Fruit fly (Drosophila melanogaster) S2 (cell line): ENCODE results near the gene CG2321.

Source experiments
- CG8478 ChIP-seq: fragments of >200 bp; optimal IDR thresholded peaks from 2 replicates; lab custom pipeline; 2018
- CTCF ChIP-seq, 2 experiments: fragments of >200 bp; optimal IDR thresholded peaks; 2 replicates each; lab custom pipeline; 2018

The CG2321 gene

DNA sequence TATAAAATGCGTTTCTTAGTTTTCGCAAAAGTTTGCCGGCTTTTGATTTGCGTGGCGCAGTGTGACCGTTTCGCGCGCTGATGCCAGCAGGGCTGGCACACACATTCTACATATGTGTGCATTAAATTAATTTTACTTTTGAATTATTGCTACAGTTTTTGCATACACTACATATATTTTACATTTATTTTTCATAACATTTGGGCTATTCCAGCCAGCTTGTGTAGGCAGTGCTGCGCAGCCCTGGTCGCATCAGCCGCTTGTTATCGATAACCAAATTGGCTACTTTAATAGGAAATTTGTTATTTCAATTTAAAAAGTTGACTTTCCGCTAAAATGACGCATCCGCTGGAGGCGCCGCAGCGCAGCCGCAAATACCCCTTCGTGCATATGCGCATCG lies at the start of gene CG2321, which contains the start of gene CG2006:
CG2321 (minus strand) TSS at position 57 of the 400 bp plus-strand sequence.
CG2006 (plus strand) TSS at position 260 of the 400 bp plus-strand sequence.
- TF ChIP-seq CG8478 (lab: Kevin White, UChicago) (no peak), CTCF (optimal IDR thresholded peaks at IDR 0.05; lab: Kevin White, UChicago) (peak; percentile 22 to 50)

- TF ChIP-seq CG8478 (lab: Kevin White, UChicago) (no peak), CTCF (optimal IDR thresholded peaks at IDR 0.05; lab: Kevin White, UChicago) (no peak)
These were observed 49.4 kb upstream of the CG2321 start for dm6 chr3R:29538436-29538835.

DNA sequence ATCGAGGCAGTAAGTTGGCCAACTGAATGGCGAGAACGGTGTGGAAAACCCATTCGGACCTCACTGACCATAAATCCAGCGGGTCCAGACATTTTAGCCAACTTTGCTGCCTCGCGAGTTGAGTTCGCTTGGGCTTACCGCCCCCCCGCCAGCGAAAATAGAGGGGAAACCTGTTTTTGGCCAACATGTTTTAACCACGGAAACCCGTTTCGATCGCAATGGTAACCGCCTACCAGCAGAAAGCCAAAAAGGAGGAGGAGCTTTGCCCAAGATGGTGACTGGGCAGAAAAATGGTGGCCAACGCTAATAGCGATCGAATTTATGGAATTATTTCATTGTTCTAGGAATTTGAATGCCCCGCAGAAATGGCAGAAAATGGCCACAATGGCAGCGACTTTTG lies 37.5 kb upstream of the CG2321 start:
- TF ChIP-seq CG8478 (lab: Kevin White, UChicago) (no peak), CTCF (optimal IDR thresholded peaks at IDR 0.05; lab: Kevin White, UChicago) (no peak)

DNA sequence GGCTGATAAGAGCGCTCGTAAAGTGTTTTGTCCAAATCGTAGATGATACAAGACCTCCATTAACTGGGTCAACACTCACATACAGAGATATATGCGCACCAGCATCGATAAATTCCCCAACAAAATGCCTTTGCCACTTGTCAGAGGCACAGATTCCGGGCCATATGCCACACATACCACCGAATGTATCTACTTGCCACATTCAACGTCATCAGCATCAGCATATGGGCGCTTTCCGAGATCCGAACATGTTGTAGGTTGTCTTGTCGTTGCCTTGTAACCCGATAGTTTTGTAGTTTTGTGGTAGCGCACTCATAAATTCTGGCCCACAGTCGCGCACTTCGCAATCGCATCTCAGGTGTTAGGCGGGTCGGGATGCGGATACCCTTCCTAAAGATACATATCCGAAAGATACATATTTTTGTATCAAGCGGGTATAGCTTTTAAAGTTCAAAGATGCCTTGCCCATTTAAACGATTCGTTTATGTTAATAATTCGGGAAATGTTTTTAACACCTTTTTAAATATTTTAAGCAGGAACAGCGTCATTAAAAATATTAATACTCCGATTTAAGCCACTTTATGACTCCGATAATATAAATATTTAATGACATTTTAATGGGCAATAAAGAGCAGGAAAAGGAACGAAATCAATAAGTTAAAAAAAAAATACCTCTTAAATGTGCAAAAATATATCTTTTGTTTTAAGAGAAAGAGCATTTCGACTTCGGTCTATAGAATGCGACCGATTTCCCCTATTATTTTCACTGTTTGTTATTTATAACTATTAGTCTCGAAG lies 35.1 kb upstream of the CG2321 start:
- TF ChIP-seq CTCF (optimal IDR thresholded peaks at IDR 0.05; lab: Kevin White, UChicago) (no peak), CG8478 (lab: Kevin White, UChicago) (no peak)

DNA sequence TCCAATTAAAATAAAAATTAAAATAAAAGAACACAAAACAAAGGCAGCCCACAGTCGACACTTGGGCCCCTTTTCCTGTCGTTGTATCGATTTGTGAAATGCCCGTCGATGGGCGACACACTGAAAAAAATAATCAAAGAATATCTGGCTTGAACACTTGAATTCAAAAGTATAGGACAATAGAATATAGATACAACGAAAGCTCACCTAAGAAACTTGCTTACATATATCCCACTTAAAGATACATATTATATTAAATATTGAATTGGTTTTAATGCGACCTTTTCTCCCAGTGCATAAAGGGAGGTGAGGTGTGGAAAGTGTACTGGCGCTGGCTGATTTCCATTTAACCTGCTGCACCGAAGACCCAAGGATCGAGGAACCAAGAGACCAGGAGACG lies 33.1 kb upstream of the CG2321 start:
- no peak for TF ChIP-seq CTCF (optimal IDR thresholded peaks at IDR 0.05; lab: Kevin White, UChicago)
- no peak for TF ChIP-seq CG8478 (lab: Kevin White, UChicago)

dm6 chr3R:29520215-29520614 lies 31.1 kb upstream of the CG2321 start:
- no peak for TF ChIP-seq CG8478 (lab: Kevin White, UChicago)
- no peak for TF ChIP-seq CTCF (optimal IDR thresholded peaks at IDR 0.05; lab: Kevin White, UChicago)

DNA sequence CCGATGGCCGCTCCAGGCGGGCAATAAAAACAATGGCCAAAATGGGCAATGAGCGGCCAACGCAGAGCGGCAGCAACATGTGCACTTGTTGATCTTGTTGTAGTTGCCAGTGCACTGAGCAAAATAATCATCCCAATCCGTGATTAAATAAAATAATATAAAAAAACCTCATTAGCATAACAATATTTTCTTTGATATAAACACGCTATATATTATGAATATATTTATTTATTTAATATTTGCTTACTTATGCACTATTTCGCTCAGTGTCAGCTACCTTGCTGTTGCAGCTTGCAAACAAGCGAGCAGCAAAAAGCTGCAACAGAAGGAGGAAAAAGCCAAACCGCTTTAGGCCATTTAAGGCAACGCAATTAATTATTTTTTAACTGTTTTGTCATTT lies 30.3 kb upstream of the CG2321 start:
- TF ChIP-seq CTCF (optimal IDR thresholded peaks at IDR 0.05; lab: Kevin White, UChicago) (no peak), CG8478 (lab: Kevin White, UChicago) (no peak)

DNA sequence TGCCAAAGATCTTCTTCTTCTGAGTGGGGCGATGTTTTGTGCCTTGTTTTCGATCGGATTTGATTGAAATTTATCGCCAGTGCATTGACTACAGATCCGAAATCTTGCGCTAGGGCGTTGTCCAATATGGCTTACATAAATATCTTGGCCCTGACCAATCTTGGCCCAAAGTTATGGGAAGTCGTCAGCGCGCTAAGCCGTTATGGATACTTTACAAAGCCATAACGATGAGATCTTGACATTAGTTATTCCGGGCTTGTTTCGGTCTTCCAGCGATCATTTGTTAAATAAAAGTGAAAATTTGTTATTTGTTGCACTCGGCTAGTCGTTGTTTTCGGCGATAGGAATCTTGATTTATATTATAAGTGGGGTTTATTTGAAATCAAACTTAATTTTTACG lies 29.4 kb upstream of the CG2321 start:
- no peak for TF ChIP-seq CTCF (optimal IDR thresholded peaks at IDR 0.05; lab: Kevin White, UChicago)
- TF ChIP-seq CG8478 (lab: Kevin White, UChicago), result no peak

DNA sequence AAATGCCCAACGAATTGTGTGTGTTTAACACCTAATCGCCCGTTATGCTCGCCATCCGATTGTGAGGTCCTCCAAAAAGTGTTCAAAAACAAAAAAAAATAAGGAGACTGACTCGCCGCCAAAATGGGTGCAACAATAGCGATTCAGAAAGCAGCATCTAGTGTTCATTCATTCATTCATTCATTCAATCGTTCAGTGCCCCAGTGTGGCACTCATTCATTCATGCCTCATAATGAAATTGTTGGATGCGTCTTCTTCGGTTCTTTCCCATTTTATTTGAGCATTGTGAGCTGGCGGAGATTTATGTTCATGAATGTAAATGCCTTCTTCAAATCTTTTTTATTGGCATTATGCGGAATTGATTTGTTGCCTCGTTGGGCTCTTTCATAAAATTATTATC lies 28.9 kb upstream of the CG2321 start:
- TF ChIP-seq CTCF (optimal IDR thresholded peaks at IDR 0.05; lab: Kevin White, UChicago), result no peak
- TF ChIP-seq CG8478 (lab: Kevin White, UChicago), result no peak

dm6 chr3R:29516766-29517165 lies 27.7 kb upstream of the CG2321 start:
- TF ChIP-seq CG8478 (lab: Kevin White, UChicago) (no peak), CTCF (optimal IDR thresholded peaks at IDR 0.05; lab: Kevin White, UChicago) (no peak)

DNA sequence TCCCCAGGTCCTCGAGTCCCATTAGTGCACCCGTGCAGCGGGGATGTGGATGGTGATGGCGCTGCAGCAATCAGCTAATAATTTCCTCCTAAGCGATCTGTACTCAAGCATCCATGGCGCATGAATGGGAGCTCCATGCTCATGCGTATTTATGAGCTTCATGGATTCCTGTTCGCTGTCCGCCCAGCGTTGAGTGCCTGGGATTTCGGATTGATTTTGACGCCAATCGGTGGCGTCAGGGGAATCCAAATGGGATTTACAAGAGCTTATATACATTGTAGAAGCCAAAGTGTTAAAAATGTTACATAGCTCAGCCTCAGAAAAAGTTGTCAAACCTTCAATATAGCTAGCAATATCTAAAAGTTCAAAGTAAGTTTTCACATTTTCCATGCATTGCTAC lies 26.4 kb upstream of the CG2321 start, which contains the start of gene ND-20L:
ND-20L (plus strand) TSS at position 301 of the 400 bp plus-strand sequence.
- no peak for TF ChIP-seq CTCF (optimal IDR thresholded peaks at IDR 0.05; lab: Kevin White, UChicago)
- no peak for TF ChIP-seq CG8478 (lab: Kevin White, UChicago)

- TF ChIP-seq CG8478 (lab: Kevin White, UChicago) (no peak), CTCF (optimal IDR thresholded peaks at IDR 0.05; lab: Kevin White, UChicago) (no peak)
These were observed 23.4 kb upstream of the CG2321 start for dm6 chr3R:29512306-29513044.

- no peak for TF ChIP-seq CG8478 (lab: Kevin White, UChicago)
- no peak for TF ChIP-seq CTCF (optimal IDR thresholded peaks at IDR 0.05; lab: Kevin White, UChicago)
These were observed 22.4 kb upstream of the CG2321 start for dm6 chr3R:29511472-29511871.

DNA sequence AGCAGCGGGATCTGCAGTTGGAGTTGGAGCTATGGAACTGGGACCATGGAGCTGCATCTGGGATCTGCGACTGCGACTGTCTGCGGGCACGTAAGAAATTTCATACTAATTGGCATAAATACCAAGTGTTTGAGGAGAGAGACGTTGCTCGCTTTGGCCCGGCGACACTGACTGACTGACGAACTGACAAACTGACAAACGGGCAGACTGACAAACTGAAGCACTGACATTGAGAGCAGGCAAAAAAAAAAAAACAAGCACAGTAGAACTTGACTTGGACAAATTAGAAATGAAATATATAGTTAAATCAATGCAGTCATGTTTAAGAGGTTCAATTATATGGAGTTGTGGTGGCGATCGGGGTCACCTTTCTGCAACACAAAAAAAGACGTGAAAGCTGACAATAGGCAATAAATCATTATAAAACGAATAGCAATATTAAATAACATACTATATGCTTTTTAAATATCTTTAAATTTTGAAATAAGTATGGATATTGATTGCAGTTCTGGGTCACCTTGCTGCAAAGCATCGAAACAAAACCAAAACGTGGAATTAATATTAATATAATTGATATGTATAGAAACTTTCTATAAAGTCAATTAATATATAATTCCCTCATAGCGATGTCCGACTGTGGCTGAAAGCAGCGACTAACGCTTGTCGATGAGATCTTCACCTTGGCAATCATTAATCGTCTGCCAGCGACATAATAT lies 19.6 kb upstream of the CG2321 start:
- TF ChIP-seq CG8478 (lab: Kevin White, UChicago) (no peak), CTCF (optimal IDR thresholded peaks at IDR 0.05; lab: Kevin White, UChicago) (no peak)

DNA sequence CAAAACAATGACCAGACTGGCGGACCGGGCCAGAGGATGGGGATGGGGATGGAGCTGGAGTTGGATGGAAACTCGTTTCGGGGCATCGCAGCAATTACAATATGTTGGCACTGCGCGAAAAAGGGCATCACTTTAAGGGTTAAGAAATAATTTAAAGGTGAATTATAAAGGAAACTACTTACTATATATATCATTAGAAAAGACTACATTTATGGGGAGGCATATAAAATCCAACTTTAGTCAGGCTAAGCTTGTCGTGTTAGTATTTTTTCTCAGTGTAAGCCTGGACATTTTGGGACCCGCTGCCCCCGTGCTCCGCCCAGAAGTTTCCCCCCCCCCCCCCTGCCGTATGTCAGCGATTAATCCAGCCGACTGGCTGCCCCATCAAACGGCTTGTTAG lies 17.5 kb upstream of the CG2321 start:
- TF ChIP-seq CG8478 (lab: Kevin White, UChicago) (no peak), CTCF (optimal IDR thresholded peaks at IDR 0.05; lab: Kevin White, UChicago) (no peak)
